Fruit fly (Drosophila melanogaster) whole organism, pupa: ENCODE data around the gene IFT43.

ENCODE experiments used
- CG8159 ChIP-seq: fragments of 200-800 bp; sonication (Bioruptor generic); optimal IDR thresholded peaks from 3 replicates; lab custom pipeline; 2018; ENCODE audit warnings: missing biosample characterization, mild to moderate bottlenecking, missing genetic modification characterization, moderate library complexity
- CG8301 ChIP-seq: fragments of 200-800 bp; sonication (Bioruptor generic); optimal IDR thresholded peaks from 2 replicates; lab custom pipeline; 2018; ENCODE audit warnings: missing biosample characterization, mild to moderate bottlenecking, missing genetic modification characterization
- EcR ChIP-seq: fragments of 200-800 bp; sonication (Bioruptor generic); optimal IDR thresholded peaks from 3 replicates; lab custom pipeline; 2019; ENCODE audit warnings: missing biosample characterization, missing genetic modification characterization, mild to moderate bottlenecking, moderate library complexity, missing genetic modification reagents
- rn ChIP-seq: fragments of 200-800 bp; sonication (Bioruptor generic); IDR thresholded peaks from 2 replicates; pipeline ENCODE4 v1.3.6; 2022; ENCODE audit warnings: missing biosample characterization, missing genetic modification characterization

dm6 chr2L:12701498-12701897 lies 6.7 kb upstream of the IFT43 start:
- no peak for TF ChIP-seq EcR (GFP tag; lab: Kevin White, UChicago)
- TF ChIP-seq rn (GFP tag; lab: Robert Waterston, UW) = no peak
- TF ChIP-seq CG8159 (tag; lab: Kevin White, UChicago) = no peak
- no peak for TF ChIP-seq CG8301 (tag; lab: Kevin White, UChicago)
